Worm (Caenorhabditis elegans) whole organism, L3 larva: ENCODE results near the gene alh-3.

Experiments
- ama-1 ChIP-seq: fragments of 150-350 bp; optimal IDR thresholded peaks from 2 replicates; lab custom pipeline; 2018
- ceh-28 ChIP-seq: fragments of 150-350 bp; optimal IDR thresholded peaks from 2 replicates; lab custom pipeline; 2014; ENCODE audit warnings: missing biosample characterization, missing genetic modification reagents, missing genetic modification characterization
- daf-12 ChIP-seq: fragments of 150-350 bp; optimal IDR thresholded peaks from 2 replicates; lab custom pipeline; 2014; ENCODE audit warnings: missing biosample characterization, missing genetic modification reagents, missing genetic modification characterization
- elt-3 ChIP-seq, 3 experiments: fragments of 150-350 bp in 1 of 3; sonication (generic microtip) in 2 of 3; optimal IDR thresholded peaks; 2 replicates in 2 of 3; 4 replicates in 1 of 3; lab custom pipeline; 2014 to 2017; ENCODE audit warnings: missing biosample characterization in 3 of 3, missing genetic modification characterization in 3 of 3
- lin-15B ChIP-seq: fragments of 150-350 bp; optimal IDR thresholded peaks from 2 replicates; lab custom pipeline; 2014; ENCODE audit warnings: missing biosample characterization, missing genetic modification characterization
- lsy-12 ChIP-seq: sonication (generic microtip); optimal IDR thresholded peaks from 2 replicates; lab custom pipeline; 2016; ENCODE audit warnings: mild to moderate bottlenecking, missing genetic modification characterization, missing compliant biosample characterization
- nfya-1 ChIP-seq: sonication (generic microtip); optimal IDR thresholded peaks from 2 replicates; lab custom pipeline; 2017; ENCODE audit warnings: missing genetic modification characterization, mild to moderate bottlenecking, missing compliant biosample characterization, antibody characterized with exemption, moderate library complexity; ENCODE audit not compliant: insufficient read depth
- nhr-28 ChIP-seq: fragments of 150-350 bp; optimal IDR thresholded peaks from 2 replicates; lab custom pipeline; 2014; ENCODE audit warnings: missing biosample characterization, missing genetic modification characterization
- nhr-43 ChIP-seq: sonication (generic microtip); optimal IDR thresholded peaks from 2 replicates; lab custom pipeline; 2016; ENCODE audit warnings: mild to moderate bottlenecking, missing genetic modification characterization, missing compliant biosample characterization; ENCODE audit not compliant: poor library complexity, severe bottlenecking
- nhr-76 ChIP-seq: fragments of 150-350 bp; sonication (generic microtip); optimal IDR thresholded peaks from 5 replicates; lab custom pipeline; 2014; ENCODE audit warnings: missing biosample characterization, missing genetic modification characterization
- nhr-77 ChIP-seq: fragments of 150-350 bp; optimal IDR thresholded peaks from 2 replicates; lab custom pipeline; 2014; ENCODE audit warnings: missing biosample characterization, missing genetic modification characterization
- snpc-4 ChIP-seq: fragments of 150-350 bp; optimal IDR thresholded peaks from 2 replicates; lab custom pipeline; 2014; ENCODE audit warnings: missing biosample characterization, missing genetic modification characterization
- ztf-11 ChIP-seq: fragments of 150-350 bp; optimal IDR thresholded peaks from 2 replicates; lab custom pipeline; 2014; ENCODE audit warnings: missing biosample characterization, missing genetic modification characterization

ce11 chrIV:11044377-11044776, 22.0 kb downstream of the alh-3 start:
- TF ChIP-seq nfya-1 = no peak
- TF ChIP-seq lin-15B = no peak
- TF ChIP-seq nhr-76 (tag; lab: Kevin White, UChicago) = no peak
- TF ChIP-seq nhr-28 = no peak
- no peak for TF ChIP-seq elt-3 (tag; optimal IDR thresholded peaks at IDR 0.05; lab: Kevin White, UChicago)
- TF ChIP-seq ztf-11 (tag; lab: Kevin White, UChicago) = no peak
- no peak for TF ChIP-seq snpc-4 (tag; lab: Kevin White, UChicago)
- TF ChIP-seq daf-12 = no peak
- no peak for TF ChIP-seq nhr-43 (tag; lab: Kevin White, UChicago)
- TF ChIP-seq lsy-12 = no peak
- no peak for TF ChIP-seq ama-1
- TF ChIP-seq ceh-28 (tag; lab: Kevin White, UChicago) = no peak
- TF ChIP-seq nhr-77 (tag; lab: Kevin White, UChicago) = no peak
